Worm (Caenorhabditis elegans) whole organism, mixed stage, embryonic: ENCODE measurements around the gene xbx-4.

Experiments used
- ceh-43 ChIP-seq: fragments of 200-800 bp; sonication (Bioruptor generic); optimal IDR thresholded peaks from 2 replicates; lab custom pipeline; 2018; ENCODE audit warnings: mild to moderate bottlenecking, missing genetic modification characterization, moderate library complexity, missing compliant biosample characterization
- ces-1 ChIP-seq: fragments of 150-350 bp; optimal IDR thresholded peaks from 2 replicates; lab custom pipeline; 2014; ENCODE audit warnings: missing biosample characterization, missing genetic modification reagents, missing genetic modification characterization
- elt-3 ChIP-seq: fragments of 150-350 bp; optimal IDR thresholded peaks from 2 replicates; lab custom pipeline; 2014; ENCODE audit warnings: missing biosample characterization, missing genetic modification characterization
- ham-2 ChIP-seq: fragments of 200-800 bp; sonication (Bioruptor generic); optimal IDR thresholded peaks from 2 replicates; lab custom pipeline; 2018; ENCODE audit warnings: mild to moderate bottlenecking, missing genetic modification characterization, missing compliant biosample characterization
- lin-13 ChIP-seq: fragments of 150-350 bp; optimal IDR thresholded peaks from 2 replicates; lab custom pipeline; 2014; ENCODE audit warnings: missing biosample characterization, missing genetic modification characterization
- nhr-12 ChIP-seq: fragments of 150-350 bp; optimal IDR thresholded peaks from 2 replicates; lab custom pipeline; 2014; ENCODE audit warnings: missing biosample characterization, missing genetic modification characterization
- unc-120 ChIP-seq: sonication (generic microtip); optimal IDR thresholded peaks from 2 replicates; lab custom pipeline; 2017; ENCODE audit warnings: missing genetic modification characterization, missing compliant biosample characterization; ENCODE audit not compliant: poor library complexity, severe bottlenecking
- unc-39 ChIP-seq: fragments of 150-350 bp; optimal IDR thresholded peaks from 2 replicates; lab custom pipeline; 2014; ENCODE audit warnings: missing biosample characterization, missing genetic modification characterization

DNA sequence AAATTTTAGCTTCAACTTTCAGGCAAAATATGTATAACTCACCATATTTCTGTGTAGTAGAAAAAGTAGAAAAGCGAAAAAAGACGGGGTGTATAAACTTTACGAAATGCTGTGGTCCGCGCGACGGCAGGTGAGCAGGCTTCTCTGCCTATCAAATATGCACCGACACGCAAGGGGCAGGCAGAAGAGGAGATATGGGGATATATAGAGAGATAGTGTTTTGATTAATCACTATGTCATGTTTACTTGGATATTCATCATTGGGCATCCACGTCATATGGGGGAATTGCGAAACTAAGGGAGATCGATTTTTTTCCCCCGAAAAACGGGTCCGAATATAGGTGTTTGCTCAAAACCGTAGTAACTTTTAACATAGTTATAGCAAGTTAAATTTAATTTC, 44.6 kb downstream of the xbx-4 start, which contains the start of gene gcy-37:
- no peak for TF ChIP-seq ceh-43
- TF ChIP-seq elt-3 = no peak
- no peak for TF ChIP-seq ham-2
- TF ChIP-seq lin-13 (tag; lab: Kevin White, UChicago) = no peak
- TF ChIP-seq nhr-12 (tag; lab: Kevin White, UChicago) = no peak
- no peak for TF ChIP-seq ces-1
- TF ChIP-seq unc-120 (tag; lab: Kevin White, UChicago) = no peak
- no peak for TF ChIP-seq unc-39 (tag; lab: Kevin White, UChicago)
